Worm (Caenorhabditis elegans): ENCODE measurements around the gene fbxb-105.

DNA sequence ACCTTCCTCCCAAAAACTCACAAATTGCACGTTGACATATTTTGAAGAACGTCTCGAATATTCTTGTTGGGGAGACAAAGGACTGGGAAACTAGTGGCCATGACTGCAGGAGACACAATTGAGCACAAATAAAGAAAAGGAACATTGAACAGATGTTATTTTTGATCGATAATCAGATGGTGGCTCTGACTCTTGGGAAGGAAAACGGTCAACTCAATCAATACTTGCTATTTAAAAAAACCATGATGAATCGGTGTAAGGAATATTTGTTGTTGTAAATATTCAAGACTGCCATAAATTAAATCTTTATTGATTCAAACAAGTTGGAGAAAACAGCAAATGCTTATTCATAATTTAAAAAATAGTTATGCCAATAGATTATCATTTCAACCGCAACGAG lies at the start of gene fbxb-105:
- TF ChIP-seq ama-1 (optimal IDR thresholded peaks at IDR 0.05), result no peak
- TF ChIP-seq hmg-4 (GFP tag; optimal IDR thresholded peaks at IDR 0.05), result no peak
- TF ChIP-seq hmbx-1 (tag; optimal IDR thresholded peaks at IDR 0.05), result no peak
- TF ChIP-seq flt-1 (GFP tag; IDR thresholded peaks at IDR 0.05), result no peak
- TF ChIP-seq sea-1 (GFP tag; conservative IDR thresholded peaks at IDR 0.05), result no peak
- no peak for TF ChIP-seq aly-1 (tag; optimal IDR thresholded peaks at IDR 0.05)
- no peak for TF ChIP-seq ets-7 (tag; optimal IDR thresholded peaks at IDR 0.05)
- no peak for TF ChIP-seq tra-4 (tag; optimal IDR thresholded peaks at IDR 0.05)
- no peak for TF ChIP-seq tbx-11 (GFP tag; IDR thresholded peaks at IDR 0.05)
- no peak for TF ChIP-seq B0310.2 (tag; optimal IDR thresholded peaks at IDR 0.05)
- no peak for TF ChIP-seq ceh-13 (GFP tag; optimal IDR thresholded peaks at IDR 0.05)
